Fruit fly (Drosophila melanogaster) whole organism, embryonic: Measurements from ENCODE around the gene Alp5.
A peak's percentile ranks its signal among the peaks of the same experiment; 100 is the strongest.

Experiments used
- CG10147 ChIP-seq: fragments of 200-800 bp; sonication (Bioruptor generic); optimal IDR thresholded peaks from 2 replicates; lab custom pipeline; 2019; ENCODE audit warnings: missing biosample characterization, mild to moderate bottlenecking, missing genetic modification characterization, moderate library complexity
- CG10543 ChIP-seq: fragments of 200-800 bp; sonication (Bioruptor generic); optimal IDR thresholded peaks from 3 replicates; lab custom pipeline; 2017; ENCODE audit warnings: missing biosample characterization, mild to moderate bottlenecking, missing genetic modification characterization, moderate library complexity
- CG11560 ChIP-seq: fragments of 200-800 bp; sonication (Bioruptor generic); IDR thresholded peaks from 3 replicates; pipeline ENCODE4 v1.3.6; 2022; ENCODE audit warnings: missing biosample characterization, missing genetic modification characterization
- CG12299 ChIP-seq: fragments of 200-800 bp; sonication (Bioruptor generic); optimal IDR thresholded peaks from 2 replicates; lab custom pipeline; 2018; ENCODE audit warnings: missing biosample characterization, mild to moderate bottlenecking, missing genetic modification characterization
- CG12744 ChIP-seq: fragments of 200-800 bp; sonication (Bioruptor generic); optimal IDR thresholded peaks from 2 replicates; lab custom pipeline; 2016; ENCODE audit warnings: missing biosample characterization, missing genetic modification characterization
- CG13123 ChIP-seq: fragments of 200-800 bp; sonication (Bioruptor generic); optimal IDR thresholded peaks from 2 replicates; lab custom pipeline; 2016; ENCODE audit warnings: missing biosample characterization, missing genetic modification characterization
- CG15696 ChIP-seq: fragments of 200-800 bp; sonication (Bioruptor generic); optimal IDR thresholded peaks from 2 replicates; lab custom pipeline; 2019; ENCODE audit warnings: missing biosample characterization, mild to moderate bottlenecking, missing genetic modification characterization, moderate library complexity
- CG17328 ChIP-seq: fragments of 200-800 bp; sonication (Bioruptor generic); IDR thresholded peaks from 2 replicates; pipeline ENCODE4 v1.3.6; 2022; ENCODE audit warnings: missing biosample characterization, missing genetic modification characterization
- CG18599 ChIP-seq: fragments of 200-800 bp; sonication (Bioruptor generic); optimal IDR thresholded peaks from 3 replicates; lab custom pipeline; 2017; ENCODE audit warnings: missing biosample characterization, missing genetic modification characterization, mild to moderate bottlenecking, moderate library complexity, missing genetic modification reagents
- CG2202 ChIP-seq: fragments of 200-800 bp; sonication (Bioruptor generic); optimal IDR thresholded peaks from 2 replicates; lab custom pipeline; 2018; ENCODE audit warnings: missing biosample characterization, mild to moderate bottlenecking, missing genetic modification characterization
- CG3065 ChIP-seq: fragments of 200-800 bp; sonication (Bioruptor generic); optimal IDR thresholded peaks from 2 replicates; lab custom pipeline; 2016; ENCODE audit warnings: missing biosample characterization, missing genetic modification characterization
- CG31388 ChIP-seq: fragments of 200-800 bp; sonication (Bioruptor generic); optimal IDR thresholded peaks from 2 replicates; lab custom pipeline; 2016; ENCODE audit warnings: missing biosample characterization, missing genetic modification characterization
- CG4707 ChIP-seq: fragments of 200-800 bp; sonication (Bioruptor generic); optimal IDR thresholded peaks from 2 replicates; lab custom pipeline; 2018; ENCODE audit warnings: missing biosample characterization, mild to moderate bottlenecking, missing genetic modification characterization, moderate library complexity
- CG6791 ChIP-seq: fragments of 200-800 bp; sonication (Bioruptor generic); IDR thresholded peaks from 3 replicates; pipeline ENCODE4 v1.3.6; 2022; ENCODE audit warnings: missing biosample characterization, missing genetic modification characterization; ENCODE audit not compliant: partially characterized antibody
- CG6854 ChIP-seq: fragments of 200-800 bp; sonication (Bioruptor generic); optimal IDR thresholded peaks from 3 replicates; lab custom pipeline; 2017; ENCODE audit warnings: missing biosample characterization, mild to moderate bottlenecking, missing genetic modification characterization
- CG7372 ChIP-seq: fragments of 200-800 bp; sonication (Bioruptor generic); IDR thresholded peaks from 2 replicates; pipeline ENCODE4 v1.3.6; 2022; ENCODE audit warnings: missing biosample characterization, missing genetic modification characterization
- CG7556 ChIP-seq: fragments of 200-800 bp; sonication (Bioruptor generic); optimal IDR thresholded peaks from 2 replicates; lab custom pipeline; 2017; ENCODE audit warnings: missing biosample characterization, mild to moderate bottlenecking, missing genetic modification characterization
- CG7745 ChIP-seq: fragments of 200-800 bp; sonication (Bioruptor generic); optimal IDR thresholded peaks from 2 replicates; lab custom pipeline; 2018; ENCODE audit warnings: missing biosample characterization, mild to moderate bottlenecking, missing genetic modification characterization, moderate library complexity
- ERR ChIP-seq: fragments of 200-800 bp; sonication (Bioruptor generic); optimal IDR thresholded peaks from 2 replicates; lab custom pipeline; 2016; ENCODE audit warnings: missing biosample characterization, missing genetic modification characterization
- Ets65A ChIP-seq: fragments of 200-800 bp; sonication (Bioruptor generic); peaks from one replicate; lab custom pipeline; 2016; ENCODE audit warnings: missing biosample characterization, missing genetic modification characterization
- Fer2 ChIP-seq: fragments of 200-800 bp; sonication (Bioruptor generic); optimal IDR thresholded peaks from 2 replicates; lab custom pipeline; 2018; ENCODE audit warnings: missing biosample characterization, mild to moderate bottlenecking, missing genetic modification characterization, moderate library complexity
- H15 ChIP-seq: fragments of 200-800 bp; sonication (Bioruptor generic); IDR thresholded peaks from 3 replicates; pipeline ENCODE4 v1.3.6; 2022; ENCODE audit warnings: missing biosample characterization, missing genetic modification characterization
- Hr78 ChIP-seq, 2 experiments: fragments of 200-800 bp in 1 of 2; fragments of >200 bp in 1 of 2; sonication (Bioruptor generic) in 1 of 2; optimal IDR thresholded peaks; 2 replicates each; lab custom pipeline; 2017 to 2019; ENCODE audit warnings: missing biosample characterization in 2 of 2, missing genetic modification characterization in 2 of 2, mild to moderate bottlenecking in 1 of 2, moderate library complexity in 1 of 2
- Jarid2 ChIP-seq: fragments of 200-800 bp; sonication (Bioruptor generic); optimal IDR thresholded peaks from 3 replicates; lab custom pipeline; 2017; ENCODE audit warnings: mild to moderate bottlenecking, missing biosample characterization, missing genetic modification reagents, missing genetic modification characterization
- MESR4 ChIP-seq: fragments of 200-800 bp; sonication (Bioruptor generic); optimal IDR thresholded peaks from 2 replicates; lab custom pipeline; 2018; ENCODE audit warnings: missing biosample characterization, mild to moderate bottlenecking, missing genetic modification characterization, moderate library complexity
- Nf-YB ChIP-seq: fragments of 200-800 bp; sonication (Bioruptor generic); optimal IDR thresholded peaks from 3 replicates; lab custom pipeline; 2019; ENCODE audit warnings: missing biosample characterization, mild to moderate bottlenecking, missing genetic modification characterization, moderate library complexity
- Stat92E ChIP-seq, 3 experiments: fragments of >200 bp in 2 of 3; fragments of 200-800 bp in 1 of 3; sonication (Bioruptor generic) in 1 of 3; optimal IDR thresholded peaks; 2 replicates each; lab custom pipeline; 2017 to 2019; ENCODE audit warnings: missing biosample characterization in 3 of 3, missing genetic modification characterization in 3 of 3, mild to moderate bottlenecking in 1 of 3, moderate library complexity in 1 of 3
- Tbp ChIP-seq: fragments of >200 bp; optimal IDR thresholded peaks from 2 replicates; lab custom pipeline; 2018; ENCODE audit warnings: missing biosample characterization, missing genetic modification characterization
- Usf ChIP-seq: fragments of 200-800 bp; sonication (Bioruptor generic); optimal IDR thresholded peaks from 2 replicates; lab custom pipeline; 2017; ENCODE audit warnings: missing genotype, missing biosample characterization, missing genetic modification characterization
- amos ChIP-seq: fragments of 200-800 bp; sonication (Bioruptor generic); IDR thresholded peaks from 2 replicates; pipeline ENCODE4 v1.3.6; 2022; ENCODE audit warnings: missing biosample characterization, missing genetic modification characterization; ENCODE audit not compliant: partially characterized antibody
- ap ChIP-seq: fragments of 200-800 bp; sonication (Bioruptor generic); IDR thresholded peaks from 2 replicates; pipeline ENCODE4 v1.3.6; 2022; ENCODE audit warnings: missing biosample characterization, missing genetic modification characterization
- caup ChIP-seq: fragments of 200-800 bp; sonication (Bioruptor generic); optimal IDR thresholded peaks from 3 replicates; lab custom pipeline; 2017; ENCODE audit warnings: missing biosample characterization, mild to moderate bottlenecking, missing genetic modification characterization, moderate library complexity; ENCODE audit not compliant: severe bottlenecking
- crol ChIP-seq: fragments of 200-800 bp; sonication (Bioruptor generic); IDR thresholded peaks from 2 replicates; pipeline ENCODE4 v1.3.6; 2022; ENCODE audit warnings: missing biosample characterization, missing genetic modification characterization
- dati ChIP-seq: fragments of 200-800 bp; sonication (Bioruptor generic); IDR thresholded peaks from 2 replicates; pipeline ENCODE4 v1.3.6; 2022; ENCODE audit warnings: missing biosample characterization, missing genetic modification characterization
- disco-r ChIP-seq: fragments of 200-800 bp; sonication (Bioruptor generic); optimal IDR thresholded peaks from 2 replicates; lab custom pipeline; 2016; ENCODE audit warnings: missing biosample characterization, missing genetic modification characterization
- dm ChIP-seq: fragments of 200-800 bp; sonication (Bioruptor generic); optimal IDR thresholded peaks from 3 replicates; lab custom pipeline; 2016; ENCODE audit warnings: missing biosample characterization, missing genetic modification characterization
- dmrt11E ChIP-seq: fragments of 200-800 bp; sonication (Bioruptor generic); optimal IDR thresholded peaks from 3 replicates; lab custom pipeline; 2018; ENCODE audit warnings: missing biosample characterization, mild to moderate bottlenecking, missing genetic modification characterization, moderate library complexity
- fd64A ChIP-seq: fragments of 200-800 bp; sonication (Bioruptor generic); optimal IDR thresholded peaks from 3 replicates; lab custom pipeline; 2018; ENCODE audit warnings: missing biosample characterization, mild to moderate bottlenecking, missing genetic modification characterization
- gcm2 ChIP-seq: fragments of 200-800 bp; sonication (Bioruptor generic); optimal IDR thresholded peaks from 2 replicates; lab custom pipeline; 2016; ENCODE audit warnings: missing biosample characterization, missing genetic modification characterization
- hkb ChIP-seq, 2 experiments: fragments of 200-800 bp in 1 of 2; fragments of >200 bp in 1 of 2; sonication (Bioruptor generic) in 1 of 2; IDR thresholded peaks in 1 of 2; optimal IDR thresholded peaks in 1 of 2; 2 replicates each; pipeline versions ENCODE4 v1.3.6 to Lab custom; 2017 to 2022; ENCODE audit warnings: missing biosample characterization in 1 of 2, missing genetic modification characterization in 1 of 2
- jigr1 ChIP-seq: fragments of 200-800 bp; sonication (Bioruptor generic); IDR thresholded peaks from 3 replicates; pipeline ENCODE4 v1.3.6; 2022; ENCODE audit warnings: missing biosample characterization, missing genetic modification characterization
- lab ChIP-seq: fragments of 200-800 bp; sonication (Bioruptor generic); optimal IDR thresholded peaks from 3 replicates; lab custom pipeline; 2017; ENCODE audit warnings: missing biosample characterization, missing genetic modification characterization, mild to moderate bottlenecking, moderate library complexity, missing genetic modification reagents
- oc ChIP-seq: fragments of 200-800 bp; sonication (Bioruptor generic); optimal IDR thresholded peaks from 2 replicates; lab custom pipeline; 2018; ENCODE audit warnings: missing biosample characterization, mild to moderate bottlenecking, missing genetic modification characterization, moderate library complexity
- pb ChIP-seq: fragments of 200-800 bp; sonication (Bioruptor generic); optimal IDR thresholded peaks from 3 replicates; lab custom pipeline; 2016; ENCODE audit warnings: missing biosample characterization, missing genetic modification characterization
- pita ChIP-seq: fragments of 200-800 bp; sonication (Bioruptor generic); optimal IDR thresholded peaks from 2 replicates; lab custom pipeline; 2017; ENCODE audit warnings: missing biosample characterization, mild to moderate bottlenecking, missing genetic modification characterization
- psq ChIP-seq: fragments of 200-800 bp; sonication (Bioruptor generic); optimal IDR thresholded peaks from 2 replicates; lab custom pipeline; 2017; ENCODE audit warnings: missing biosample characterization, missing genetic modification characterization
- scrt ChIP-seq: fragments of 200-800 bp; sonication (Bioruptor generic); optimal IDR thresholded peaks from 2 replicates; lab custom pipeline; 2018; ENCODE audit warnings: missing biosample characterization, mild to moderate bottlenecking, missing genetic modification characterization, moderate library complexity
- sima ChIP-seq: fragments of 200-800 bp; sonication (Bioruptor generic); optimal IDR thresholded peaks from 2 replicates; lab custom pipeline; 2016; ENCODE audit warnings: missing biosample characterization, missing genetic modification characterization
- tna ChIP-seq: fragments of 200-800 bp; sonication (Bioruptor generic); IDR thresholded peaks from 2 replicates; pipeline ENCODE4 v1.3.6; 2022; ENCODE audit warnings: missing biosample characterization, missing genetic modification characterization; ENCODE audit not compliant: partially characterized antibody
- zen ChIP-seq: fragments of 200-800 bp; sonication (Bioruptor generic); optimal IDR thresholded peaks from 3 replicates; lab custom pipeline; 2018; ENCODE audit warnings: missing biosample characterization, mild to moderate bottlenecking, missing genetic modification characterization, moderate library complexity

The Alp5 gene

dm6 chr3R:21001123-21001522, 5.7 kb downstream of the Alp5 start (continued):
- TF ChIP-seq hkb (optimal IDR thresholded peaks at IDR 0.05; lab: Kevin White, UChicago) (no peak), hkb (GFP tag; IDR thresholded peaks at IDR 0.05; lab: Robert Waterston, UW) (no peak), CG7372 (GFP tag; lab: Robert Waterston, UW) (no peak), CG12744 (GFP tag; lab: Kevin White, UChicago) (no peak), psq (GFP tag; lab: Kevin White, UChicago) (no peak), Jarid2 (GFP tag; lab: Kevin White, UChicago) (no peak), Stat92E (GFP tag; optimal IDR thresholded peaks at IDR 0.05; lab: Kevin White, UChicago) (no peak), Hr78 (GFP tag; optimal IDR thresholded peaks at IDR 0.05; lab: Kevin White, UChicago) (peak in 1 of 2 experiments; percentile 78), oc (tag; lab: Kevin White, UChicago) (no peak), ap (GFP tag; lab: Robert Waterston, UW) (no peak), scrt (GFP tag; lab: Kevin White, UChicago) (no peak), caup (peak; percentile 5), zen (tag; lab: Kevin White, UChicago) (no peak), crol (GFP tag; lab: Robert Waterston, UW) (no peak), CG6791 (GFP tag; lab: Robert Waterston, UW) (no peak), Ets65A (no peak), amos (no peak), fd64A (GFP tag; lab: Kevin White, UChicago) (no peak), CG31388 (GFP tag; lab: Kevin White, UChicago) (no peak), CG13123 (GFP tag; lab: Kevin White, UChicago) (no peak), disco-r (GFP tag; lab: Kevin White, UChicago) (no peak), CG6854 (GFP tag; lab: Kevin White, UChicago) (no peak), tna (GFP tag; lab: Robert Waterston, UW) (no peak), dati (GFP tag; lab: Robert Waterston, UW) (no peak), CG12299 (tag; lab: Kevin White, UChicago) (no peak), dmrt11E (peak; percentile 10), CG10543 (GFP tag; lab: Kevin White, UChicago) (peak; percentile 3), CG11560 (tag; lab: Robert Waterston, UW) (no peak), Tbp (GFP tag; lab: Kevin White, UChicago) (no peak), CG3065 (no peak), CG2202 (peak; percentile 27), Usf (GFP tag; lab: Kevin White, UChicago) (no peak), pb (no peak), dm (GFP tag; lab: Kevin White, UChicago) (no peak), CG10147 (GFP tag; lab: Kevin White, UChicago) (no peak), jigr1 (no peak), gcm2 (GFP tag; lab: Kevin White, UChicago) (no peak), sima (no peak), pita (GFP tag; lab: Kevin White, UChicago) (no peak), Nf-YB (peak; percentile 5), CG15696 (tag; lab: Kevin White, UChicago) (peak; percentile 55), CG17328 (GFP tag; lab: Robert Waterston, UW) (no peak), H15 (GFP tag; lab: Robert Waterston, UW) (no peak), CG7556 (GFP tag; lab: Kevin White, UChicago) (no peak), CG7745 (no peak), CG4707 (peak; percentile 23), CG18599 (GFP tag; lab: Kevin White, UChicago) (peak; percentile 17), Fer2 (tag; lab: Kevin White, UChicago) (no peak), lab (GFP tag; lab: Kevin White, UChicago) (peak; percentile 15), MESR4 (GFP tag; lab: Kevin White, UChicago) (no peak), ERR (GFP tag; lab: Kevin White, UChicago) (no peak)
